Fruit fly (Drosophila melanogaster) whole organism, embryonic: ENCODE results near the gene CG7402.
A peak's percentile ranks its signal among the peaks of the same experiment; 100 is the strongest.

Experiments used
- BtbVII ChIP-seq: fragments of 200-800 bp; sonication (Bioruptor generic); optimal IDR thresholded peaks from 3 replicates; lab custom pipeline; 2017; ENCODE audit warnings: missing biosample characterization, mild to moderate bottlenecking, missing genetic modification characterization
- Bteb2 ChIP-seq: fragments of 200-800 bp; sonication (Bioruptor generic); optimal IDR thresholded peaks from 2 replicates; lab custom pipeline; 2016; ENCODE audit warnings: missing biosample characterization, missing genetic modification characterization
- CG10431 ChIP-seq: fragments of 200-800 bp; sonication (Bioruptor generic); optimal IDR thresholded peaks from 3 replicates; lab custom pipeline; 2018; ENCODE audit warnings: missing biosample characterization, mild to moderate bottlenecking, missing genetic modification characterization
- CG11398 ChIP-seq: fragments of 200-800 bp; sonication (Bioruptor generic); optimal IDR thresholded peaks from 2 replicates; lab custom pipeline; 2016; ENCODE audit warnings: missing biosample characterization, missing genetic modification characterization
- CG1233 ChIP-seq: fragments of 200-800 bp; sonication (Bioruptor generic); optimal IDR thresholded peaks from 4 replicates; lab custom pipeline; 2018; ENCODE audit warnings: missing biosample characterization, mild to moderate bottlenecking, missing genetic modification characterization
- CG14710 ChIP-seq: fragments of 200-800 bp; sonication (Bioruptor generic); optimal IDR thresholded peaks from 3 replicates; lab custom pipeline; 2019; ENCODE audit warnings: missing biosample characterization, mild to moderate bottlenecking, missing genetic modification characterization, moderate library complexity
- CG15514 ChIP-seq: fragments of 200-800 bp; sonication (Bioruptor generic); optimal IDR thresholded peaks from 3 replicates; lab custom pipeline; 2017; ENCODE audit warnings: missing biosample characterization, missing genetic modification characterization, mild to moderate bottlenecking, moderate library complexity, missing genetic modification reagents
- CG17361 ChIP-seq: fragments of 200-800 bp; sonication (Bioruptor generic); IDR thresholded peaks from 3 replicates; pipeline ENCODE4 v1.3.6; 2022; ENCODE audit warnings: missing biosample characterization, missing genetic modification characterization
- CG17802 ChIP-seq: fragments of 200-800 bp; sonication (Bioruptor generic); optimal IDR thresholded peaks from 2 replicates; lab custom pipeline; 2018; ENCODE audit warnings: missing biosample characterization, mild to moderate bottlenecking, missing genetic modification characterization, moderate library complexity
- CG1832 ChIP-seq: fragments of 200-800 bp; sonication (Bioruptor generic); optimal IDR thresholded peaks from 2 replicates; lab custom pipeline; 2017; ENCODE audit warnings: missing biosample characterization, mild to moderate bottlenecking, missing genetic modification characterization, inconsistent platforms
- CG2129 ChIP-seq: fragments of 200-800 bp; sonication (Bioruptor generic); IDR thresholded peaks from 2 replicates; pipeline ENCODE4 v1.3.6; 2022; ENCODE audit warnings: missing biosample characterization, missing genetic modification characterization; ENCODE audit not compliant: partially characterized antibody
- CG31441 ChIP-seq: fragments of 200-800 bp; sonication (Bioruptor generic); IDR thresholded peaks from 2 replicates; pipeline ENCODE4 v1.3.6; 2022; ENCODE audit warnings: missing biosample characterization, missing genetic modification characterization
- CG4854 ChIP-seq: fragments of 200-800 bp; sonication (Bioruptor generic); optimal IDR thresholded peaks from 2 replicates; lab custom pipeline; 2016; ENCODE audit warnings: missing biosample characterization, missing genetic modification characterization, inconsistent platforms
- CG6254 ChIP-seq: fragments of 200-800 bp; sonication (Bioruptor generic); optimal IDR thresholded peaks from 3 replicates; lab custom pipeline; 2017; ENCODE audit warnings: mild to moderate bottlenecking, missing biosample characterization, missing genetic modification reagents, missing genetic modification characterization
- CG7928 ChIP-seq: fragments of 200-800 bp; sonication (Bioruptor generic); optimal IDR thresholded peaks from 2 replicates; lab custom pipeline; 2017; ENCODE audit warnings: missing biosample characterization, mild to moderate bottlenecking, missing genetic modification characterization
- CG8281 ChIP-seq: fragments of 200-800 bp; sonication (Bioruptor generic); optimal IDR thresholded peaks from 2 replicates; lab custom pipeline; 2018; ENCODE audit warnings: missing biosample characterization, mild to moderate bottlenecking, missing genetic modification characterization, moderate library complexity
- CG9797 ChIP-seq: fragments of 200-800 bp; sonication (Bioruptor generic); optimal IDR thresholded peaks from 3 replicates; lab custom pipeline; 2018; ENCODE audit warnings: missing biosample characterization, mild to moderate bottlenecking, missing genetic modification characterization
- Dek ChIP-seq: fragments of 200-800 bp; sonication (Bioruptor generic); optimal IDR thresholded peaks from 3 replicates; lab custom pipeline; 2019; ENCODE audit warnings: missing biosample characterization, mild to moderate bottlenecking, missing genetic modification characterization, moderate library complexity
- Dip3 ChIP-seq: fragments of 200-800 bp; sonication (Bioruptor generic); optimal IDR thresholded peaks from 3 replicates; lab custom pipeline; 2016; ENCODE audit warnings: missing biosample characterization, missing genetic modification characterization
- E2f2 ChIP-seq: fragments of 200-800 bp; sonication (Bioruptor generic); IDR thresholded peaks from 2 replicates; pipeline ENCODE4 v1.3.6; 2022; ENCODE audit warnings: missing biosample characterization, missing genetic modification characterization
- Fer3 ChIP-seq: fragments of 200-800 bp; sonication (Bioruptor generic); optimal IDR thresholded peaks from 2 replicates; lab custom pipeline; 2018; ENCODE audit warnings: missing biosample characterization, mild to moderate bottlenecking, missing genetic modification characterization, moderate library complexity
- GATAe ChIP-seq: fragments of 200-800 bp; sonication (Bioruptor generic); conservative IDR thresholded peaks from 2 replicates; pipeline ENCODE4 v1.3.6; 2022; ENCODE audit warnings: missing biosample characterization, missing genetic modification characterization
- H2.0 ChIP-seq: fragments of 200-800 bp; sonication (Bioruptor generic); IDR thresholded peaks from 2 replicates; pipeline ENCODE4 v1.3.6; 2022; ENCODE audit warnings: missing biosample characterization, missing genetic modification characterization
- Lhr ChIP-seq: fragments of 200-800 bp; sonication (Bioruptor generic); optimal IDR thresholded peaks from 3 replicates; lab custom pipeline; 2017; ENCODE audit warnings: mild to moderate bottlenecking, missing biosample characterization, missing genetic modification reagents, missing genetic modification characterization
- Lpt ChIP-seq: fragments of >200 bp; optimal IDR thresholded peaks from 2 replicates; lab custom pipeline; 2018; ENCODE audit warnings: missing biosample characterization, missing genetic modification characterization
- MBD-R2 ChIP-seq: fragments of 200-800 bp; sonication (Bioruptor generic); IDR thresholded peaks from 2 replicates; pipeline ENCODE4 v1.3.6; 2022; ENCODE audit warnings: missing biosample characterization, missing genetic modification characterization
- Myb ChIP-seq: fragments of 200-800 bp; sonication (Bioruptor generic); optimal IDR thresholded peaks from 2 replicates; lab custom pipeline; 2016; ENCODE audit warnings: missing biosample characterization, missing genetic modification characterization
- NC2β ChIP-seq: fragments of 200-800 bp; sonication (Bioruptor generic); optimal IDR thresholded peaks from 2 replicates; lab custom pipeline; 2016; ENCODE audit warnings: missing biosample characterization, missing genetic modification characterization
- NK7.1 ChIP-seq: fragments of 200-800 bp; sonication (Bioruptor generic); optimal IDR thresholded peaks from 3 replicates; lab custom pipeline; 2016; ENCODE audit warnings: missing biosample characterization, missing genetic modification characterization
- Sry-β ChIP-seq: fragments of 200-800 bp; sonication (Bioruptor generic); optimal IDR thresholded peaks from 2 replicates; lab custom pipeline; 2018; ENCODE audit warnings: missing biosample characterization, mild to moderate bottlenecking, missing genetic modification characterization, moderate library complexity
- TFAM ChIP-seq: fragments of 200-800 bp; sonication (Bioruptor generic); optimal IDR thresholded peaks from 2 replicates; lab custom pipeline; 2017; ENCODE audit warnings: missing biosample characterization, missing genetic modification characterization, inconsistent platforms
- Trl ChIP-seq, 3 experiments: fragments of >200 bp in 2 of 3; fragments of 200-800 bp in 1 of 3; sonication (Bioruptor generic) in 1 of 3; optimal IDR thresholded peaks; 2 replicates in 1 of 3; 3 replicates in 2 of 3; lab custom pipeline; 2016 to 2017; ENCODE audit warnings: missing biosample characterization in 1 of 3, missing genetic modification characterization in 1 of 3
- YL-1 ChIP-seq: fragments of 200-800 bp; sonication (Bioruptor generic); optimal IDR thresholded peaks from 3 replicates; lab custom pipeline; 2017; ENCODE audit warnings: missing biosample characterization, mild to moderate bottlenecking, missing genetic modification characterization
- bigmax ChIP-seq: fragments of 200-800 bp; sonication (Bioruptor generic); optimal IDR thresholded peaks from 2 replicates; lab custom pipeline; 2018; ENCODE audit warnings: missing biosample characterization, mild to moderate bottlenecking, missing genetic modification characterization
- cato ChIP-seq: fragments of 200-800 bp; sonication (Bioruptor generic); optimal IDR thresholded peaks from 2 replicates; lab custom pipeline; 2016; ENCODE audit warnings: missing biosample characterization, missing genetic modification characterization, borderline replicate concordance
- emc ChIP-seq: fragments of 200-800 bp; sonication (Bioruptor generic); optimal IDR thresholded peaks from 2 replicates; lab custom pipeline; 2016; ENCODE audit warnings: missing biosample characterization, missing genetic modification characterization
- ems ChIP-seq: fragments of 200-800 bp; sonication (Bioruptor generic); optimal IDR thresholded peaks from 3 replicates; lab custom pipeline; 2016; ENCODE audit warnings: missing biosample characterization, missing genetic modification characterization
- ewg ChIP-seq: fragments of 200-800 bp; sonication (Bioruptor generic); optimal IDR thresholded peaks from 3 replicates; lab custom pipeline; 2017; ENCODE audit warnings: mild to moderate bottlenecking, missing biosample characterization, missing genetic modification reagents, missing genetic modification characterization
- gfzf ChIP-seq: fragments of 200-800 bp; sonication (Bioruptor generic); optimal IDR thresholded peaks from 2 replicates; lab custom pipeline; 2016; ENCODE audit warnings: missing biosample characterization, mild to moderate bottlenecking, missing genetic modification characterization, moderate library complexity
- gsb ChIP-seq: fragments of 200-800 bp; sonication (Bioruptor generic); IDR thresholded peaks from 2 replicates; pipeline ENCODE4 v1.3.6; 2022; ENCODE audit warnings: missing biosample characterization, missing genetic modification characterization
- klu ChIP-seq: fragments of 200-800 bp; sonication (Bioruptor generic); IDR thresholded peaks from 2 replicates; pipeline ENCODE4 v1.3.6; 2022; ENCODE audit warnings: missing biosample characterization, missing genetic modification characterization
- lab ChIP-seq: fragments of 200-800 bp; sonication (Bioruptor generic); optimal IDR thresholded peaks from 3 replicates; lab custom pipeline; 2017; ENCODE audit warnings: missing biosample characterization, missing genetic modification characterization, mild to moderate bottlenecking, moderate library complexity, missing genetic modification reagents
- mam ChIP-seq: fragments of 200-800 bp; sonication (Bioruptor generic); optimal IDR thresholded peaks from 3 replicates; lab custom pipeline; 2016; ENCODE audit warnings: missing biosample characterization, missing genetic modification characterization
- mld ChIP-seq: fragments of 200-800 bp; sonication (Bioruptor generic); IDR thresholded peaks from 3 replicates; pipeline ENCODE4 v1.3.6; 2022; ENCODE audit warnings: missing biosample characterization, missing genetic modification characterization; ENCODE audit not compliant: partially characterized antibody
- nmo ChIP-seq: fragments of 200-800 bp; sonication (Bioruptor generic); optimal IDR thresholded peaks from 2 replicates; lab custom pipeline; 2018; ENCODE audit warnings: missing biosample characterization, mild to moderate bottlenecking, missing genetic modification characterization, moderate library complexity
- odd ChIP-seq: fragments of 200-800 bp; sonication (Bioruptor generic); optimal IDR thresholded peaks from 2 replicates; lab custom pipeline; 2017; ENCODE audit warnings: missing biosample characterization, mild to moderate bottlenecking, missing genetic modification characterization
- phol ChIP-seq: fragments of 200-800 bp; sonication (Bioruptor generic); optimal IDR thresholded peaks from 3 replicates; lab custom pipeline; 2018; ENCODE audit warnings: missing biosample characterization, mild to moderate bottlenecking, missing genetic modification characterization, moderate library complexity
- trem ChIP-seq: fragments of 200-800 bp; optimal IDR thresholded peaks from 3 replicates; lab custom pipeline; 2019; ENCODE audit warnings: missing biosample characterization, mild to moderate bottlenecking, missing genetic modification characterization, moderate library complexity
- wek ChIP-seq: fragments of 200-800 bp; sonication (Bioruptor generic); optimal IDR thresholded peaks from 3 replicates; lab custom pipeline; 2018; ENCODE audit warnings: missing biosample characterization, mild to moderate bottlenecking, missing genetic modification characterization, moderate library complexity

Gene CG7402

dm6 chr3L:17907609-17908160 is 20.2 kb downstream of the CG7402 start, which contains the start of the genes Prestin and Wdr92 (continued):
- TF ChIP-seq mld (peak; percentile 62; the same call in 2 of the 3 replicates), Myb (GFP tag; lab: Kevin White, UChicago) (peak; percentile 3), odd (peak; percentile 48), emc (GFP tag; lab: Kevin White, UChicago) (no peak), CG17802 (tag; lab: Kevin White, UChicago) (no peak), Fer3 (tag; lab: Kevin White, UChicago) (peak; percentile 22), NK7.1 (GFP tag; lab: Kevin White, UChicago) (no peak), CG11398 (GFP tag; lab: Kevin White, UChicago) (no peak), Bteb2 (no peak), mam (GFP tag; lab: Kevin White, UChicago) (no peak), GATAe (GFP tag; lab: Robert Waterston, UW) (no peak), klu (GFP tag; lab: Robert Waterston, UW) (no peak), CG2129 (GFP tag; lab: Robert Waterston, UW) (peak; percentile 36; the same call in 1 of the 2 replicates), CG14710 (tag; lab: Kevin White, UChicago) (peak; percentile 53), E2f2 (GFP tag; lab: Robert Waterston, UW) (peak; percentile 51), Sry-β (GFP tag; lab: Kevin White, UChicago) (no peak), trem (tag; lab: Kevin White, UChicago) (peak; percentile 38), TFAM (GFP tag; lab: Kevin White, UChicago) (no peak), H2.0 (no peak), gsb (GFP tag; lab: Robert Waterston, UW) (no peak), Lpt (GFP tag; lab: Kevin White, UChicago) (no peak), bigmax (GFP tag; lab: Kevin White, UChicago) (no peak), CG7928 (no peak), CG8281 (tag; lab: Kevin White, UChicago) (no peak), BtbVII (GFP tag; lab: Kevin White, UChicago) (no peak), CG1832 (GFP tag; lab: Kevin White, UChicago) (no peak), Lhr (peak; percentile 44), phol (tag; lab: Kevin White, UChicago) (peak; percentile 45), lab (GFP tag; lab: Kevin White, UChicago) (peak; percentile 41), Dek (tag; lab: Kevin White, UChicago) (peak; percentile 35), ems (GFP tag; lab: Kevin White, UChicago) (no peak), CG1233 (GFP tag; lab: Kevin White, UChicago) (no peak), gfzf (GFP tag; lab: Kevin White, UChicago) (peak; percentile 71), Trl (optimal IDR thresholded peaks at IDR 0.05; lab: Kevin White, UChicago) (no peak), Trl (GFP tag; optimal IDR thresholded peaks at IDR 0.05; lab: Kevin White, UChicago) (no peak), cato (GFP tag; lab: Kevin White, UChicago) (no peak), MBD-R2 (GFP tag; lab: Robert Waterston, UW) (peak; percentile 52), CG17361 (GFP tag; lab: Robert Waterston, UW) (peak; percentile 35; the same call in 2 of the 3 replicates), NC2β (GFP tag; lab: Kevin White, UChicago) (no peak), CG31441 (GFP tag; lab: Robert Waterston, UW) (peak; percentile 53; the same call in 1 of the 2 replicates), wek (GFP tag; lab: Kevin White, UChicago) (peak; percentile 24), CG10431 (GFP tag; lab: Kevin White, UChicago) (no peak), CG9797 (GFP tag; lab: Kevin White, UChicago) (peak; percentile 66), nmo (GFP tag; lab: Kevin White, UChicago) (peak; percentile 47), CG15514 (GFP tag; lab: Kevin White, UChicago) (peak; percentile 73), ewg (GFP tag; lab: Kevin White, UChicago) (no peak), CG4854 (no peak), Dip3 (GFP tag; lab: Kevin White, UChicago) (no peak), YL-1 (GFP tag; lab: Kevin White, UChicago) (peak; percentile 55), CG6254 (GFP tag; lab: Kevin White, UChicago) (no peak)
